Worm (Caenorhabditis elegans): ENCODE data around the gene akap-1.

- TF ChIP-seq ztf-23 (GFP tag; IDR thresholded peaks at IDR 0.05) (no peak), cog-1 (tag; optimal IDR thresholded peaks at IDR 0.05) (no peak), T22C8.4 (GFP tag; IDR thresholded peaks at IDR 0.05) (no peak), tab-1 (GFP tag; IDR thresholded peaks at IDR 0.05) (no peak)
Measured at ce11 chrIII:6406829-6407228, 53.6 kb downstream of the akap-1 start, which contains the start of gene let-756.

Data from whole organism, midembryonic.